Fruit fly (Drosophila melanogaster) whole organism, embryonic: ENCODE data around the gene Acat2.

ENCODE experiments used
- CG1792 ChIP-seq: fragments of 200-800 bp; sonication (Bioruptor generic); optimal IDR thresholded peaks from 2 replicates; lab custom pipeline; 2016; ENCODE audit warnings: missing biosample characterization, missing genetic modification characterization
- Camta ChIP-seq: fragments of 200-800 bp; sonication (Bioruptor generic); optimal IDR thresholded peaks from 2 replicates; lab custom pipeline; 2016; ENCODE audit warnings: missing biosample characterization, missing genetic modification characterization
- Dll ChIP-seq: fragments of 200-800 bp; sonication (Bioruptor generic); IDR thresholded peaks from 4 replicates; pipeline ENCODE4 v1.3.6; 2022; ENCODE audit warnings: missing biosample characterization, missing genetic modification characterization; ENCODE audit not compliant: partially characterized antibody
- E2f1 ChIP-seq: fragments of 200-800 bp; sonication (Bioruptor generic); IDR thresholded peaks from 2 replicates; pipeline ENCODE4 v1.3.6; 2022; ENCODE audit warnings: missing biosample characterization, missing genetic modification characterization

dm6 chr3L:1349397-1349796 is 46.7 kb downstream of the Acat2 start:
- TF ChIP-seq E2f1 (GFP tag; lab: Robert Waterston, UW) (no peak), Camta (GFP tag; lab: Kevin White, UChicago) (no peak), CG1792 (GFP tag; lab: Kevin White, UChicago) (no peak), Dll (GFP tag; lab: Robert Waterston, UW) (no peak)
